Worm (Caenorhabditis elegans) whole organism, L2 larva: ENCODE data around the gene T11F9.21.

ENCODE experiments used
- C34F6.9 ChIP-seq: fragments of 150-350 bp; optimal IDR thresholded peaks from 2 replicates; lab custom pipeline; 2014; ENCODE audit warnings: missing biosample characterization, missing genetic modification characterization
- R02D3.7 ChIP-seq: fragments of 150-350 bp; optimal IDR thresholded peaks from 2 replicates; lab custom pipeline; 2014; ENCODE audit warnings: missing biosample characterization, missing genetic modification characterization
- Y55F3AM.14 ChIP-seq: fragments of 200-800 bp; sonication (Bioruptor generic); optimal IDR thresholded peaks from 2 replicates; lab custom pipeline; 2018; ENCODE audit warnings: mild to moderate bottlenecking, missing genetic modification characterization, missing compliant biosample characterization
- ZK546.5 ChIP-seq: sonication (generic microtip); optimal IDR thresholded peaks from 2 replicates; lab custom pipeline; 2017; ENCODE audit warnings: missing biosample characterization, missing genetic modification characterization
- alr-1 ChIP-seq: fragments of 150-350 bp; optimal IDR thresholded peaks from 2 replicates; lab custom pipeline; 2014; ENCODE audit warnings: missing biosample characterization, missing genetic modification characterization
- aly-2 ChIP-seq: fragments of 150-350 bp; optimal IDR thresholded peaks from 2 replicates; lab custom pipeline; 2014; ENCODE audit warnings: missing biosample characterization, missing genetic modification characterization
- ama-1 ChIP-seq: fragments of 150-350 bp; optimal IDR thresholded peaks from 2 replicates; lab custom pipeline; 2018; ENCODE audit warnings: inconsistent platforms
- blmp-1 ChIP-seq: sonication (generic microtip); optimal IDR thresholded peaks from 2 replicates; lab custom pipeline; 2017; ENCODE audit warnings: missing genetic modification characterization, mild to moderate bottlenecking, missing compliant biosample characterization, antibody characterized with exemption, moderate library complexity; ENCODE audit not compliant: insufficient read depth
- egl-27 ChIP-seq: sonication (generic microtip); optimal IDR thresholded peaks from 3 replicates; lab custom pipeline; 2017; ENCODE audit warnings: missing biosample characterization, missing genetic modification reagents, missing genetic modification characterization
- elt-1 ChIP-seq: fragments of 150-350 bp; optimal IDR thresholded peaks from 2 replicates; lab custom pipeline; 2014; ENCODE audit warnings: missing biosample characterization, missing genetic modification characterization
- elt-3 ChIP-seq: sonication (generic microtip); optimal IDR thresholded peaks from 2 replicates; lab custom pipeline; 2017; ENCODE audit warnings: missing biosample characterization, missing genetic modification characterization
- fos-1 ChIP-seq: fragments of 150-350 bp; optimal IDR thresholded peaks from 2 replicates; lab custom pipeline; 2014; ENCODE audit warnings: missing biosample characterization, missing genetic modification characterization
- gmeb-1 ChIP-seq: fragments of 150-350 bp; optimal IDR thresholded peaks from 2 replicates; lab custom pipeline; 2014; ENCODE audit warnings: missing biosample characterization, missing genetic modification characterization
- lin-11 ChIP-seq: fragments of 150-350 bp; sonication (generic microtip); optimal IDR thresholded peaks from 2 replicates; lab custom pipeline; 2014; ENCODE audit warnings: missing biosample characterization, missing genetic modification characterization, inconsistent platforms, mixed read lengths
- lin-13 ChIP-seq: fragments of 150-350 bp; optimal IDR thresholded peaks from 2 replicates; lab custom pipeline; 2014; ENCODE audit warnings: missing biosample characterization, missing genetic modification reagents, missing genetic modification characterization
- mab-5 ChIP-seq: fragments of 150-350 bp; optimal IDR thresholded peaks from 2 replicates; lab custom pipeline; 2014; ENCODE audit warnings: missing biosample characterization, missing genetic modification characterization
- nhr-10 ChIP-seq: sonication (generic microtip); optimal IDR thresholded peaks from 2 replicates; lab custom pipeline; 2017; ENCODE audit warnings: missing biosample characterization, missing genetic modification characterization
- nhr-11 ChIP-seq: fragments of 150-350 bp; optimal IDR thresholded peaks from 2 replicates; lab custom pipeline; 2014; ENCODE audit warnings: missing biosample characterization, missing genetic modification characterization
- nhr-129 ChIP-seq: fragments of 150-350 bp; optimal IDR thresholded peaks from 2 replicates; lab custom pipeline; 2014; ENCODE audit warnings: missing biosample characterization, missing genetic modification characterization
- nhr-21 ChIP-seq: fragments of 150-350 bp; optimal IDR thresholded peaks from 2 replicates; lab custom pipeline; 2014; ENCODE audit warnings: missing biosample characterization, missing genetic modification characterization
- nhr-23 ChIP-seq: fragments of 150-350 bp; optimal IDR thresholded peaks from 2 replicates; lab custom pipeline; 2014; ENCODE audit warnings: missing biosample characterization, missing genetic modification reagents, missing genetic modification characterization
- nhr-237 ChIP-seq: fragments of 150-350 bp; optimal IDR thresholded peaks from 2 replicates; lab custom pipeline; 2014; ENCODE audit warnings: missing biosample characterization, missing genetic modification characterization
- nhr-25 ChIP-seq: fragments of 150-350 bp; sonication (generic microtip); optimal IDR thresholded peaks from 3 replicates; lab custom pipeline; 2014; ENCODE audit warnings: missing biosample characterization, missing genetic modification characterization
- nhr-6 ChIP-seq: fragments of 150-350 bp; optimal IDR thresholded peaks from 2 replicates; lab custom pipeline; 2014; ENCODE audit warnings: missing biosample characterization, missing genetic modification characterization
- nhr-77 ChIP-seq: fragments of 150-350 bp; optimal IDR thresholded peaks from 2 replicates; lab custom pipeline; 2014; ENCODE audit warnings: missing biosample characterization, missing genetic modification characterization
- peb-1 ChIP-seq: fragments of 150-350 bp; optimal IDR thresholded peaks from 2 replicates; lab custom pipeline; 2014; ENCODE audit warnings: missing biosample characterization, missing genetic modification characterization
- sem-4 ChIP-seq: fragments of 150-350 bp; optimal IDR thresholded peaks from 2 replicates; lab custom pipeline; 2014; ENCODE audit warnings: missing biosample characterization, missing genetic modification reagents, missing genetic modification characterization
- skn-1 ChIP-seq: sonication (generic microtip); optimal IDR thresholded peaks from 2 replicates; lab custom pipeline; 2017; ENCODE audit warnings: missing biosample characterization, missing genetic modification characterization
- sma-3 ChIP-seq: sonication (generic microtip); optimal IDR thresholded peaks from 2 replicates; lab custom pipeline; 2016; ENCODE audit warnings: missing genetic modification reagents, missing genetic modification characterization, missing compliant biosample characterization
- sma-9 ChIP-seq, 2 experiments: fragments of 150-350 bp in 1 of 2; sonication (generic microtip) in 1 of 2; optimal IDR thresholded peaks; 2 replicates each; lab custom pipeline; 2014 to 2016; ENCODE audit warnings: missing genetic modification characterization in 2 of 2, mild to moderate bottlenecking in 1 of 2, missing biosample characterization in 1 of 2, missing compliant biosample characterization in 1 of 2, missing genetic modification reagents in 1 of 2, moderate library complexity in 1 of 2
- unc-39 ChIP-seq: fragments of 150-350 bp; optimal IDR thresholded peaks from 2 replicates; lab custom pipeline; 2014; ENCODE audit warnings: missing biosample characterization, missing genetic modification characterization
- zag-1 ChIP-seq: fragments of 150-350 bp; optimal IDR thresholded peaks from 2 replicates; lab custom pipeline; 2014; ENCODE audit warnings: missing biosample characterization, missing genetic modification characterization

T11F9.21 gene

DNA sequence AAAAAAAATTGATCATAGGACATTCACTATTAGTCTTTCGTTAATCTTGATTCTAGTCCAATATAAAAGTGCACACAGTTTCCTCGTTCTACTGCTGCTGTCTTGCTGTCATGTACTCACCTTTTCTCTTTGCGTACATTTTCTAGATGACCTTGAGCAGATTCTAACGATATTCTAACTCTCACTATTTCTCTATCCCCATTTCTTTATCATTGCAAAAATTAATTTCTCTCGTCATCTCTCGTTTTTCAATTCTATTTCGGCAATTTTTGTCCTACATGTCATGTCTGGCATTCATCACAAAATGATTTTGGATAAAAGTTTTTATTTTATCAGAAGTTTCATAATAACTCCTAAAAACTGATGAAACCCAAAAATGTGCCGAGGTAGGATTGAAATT is 16.2 kb downstream of the T11F9.21 start, which contains the start of gene ttll-5:
ttll-5 (plus strand) TSS at position 288 of the 400 bp plus-strand sequence.
- TF ChIP-seq nhr-77 (tag; lab: Kevin White, UChicago) (no peak), Y55F3AM.14 (no peak), fos-1 (tag; lab: Kevin White, UChicago) (peak; percentile 35), R02D3.7 (no peak), blmp-1 (tag; lab: Kevin White, UChicago) (peak; percentile 70), elt-1 (no peak), skn-1 (tag; lab: Kevin White, UChicago) (no peak), nhr-25 (tag; lab: Kevin White, UChicago) (peak; percentile 66), nhr-6 (tag; lab: Kevin White, UChicago) (no peak), aly-2 (tag; lab: Kevin White, UChicago) (no peak), sma-9 (GFP tag; optimal IDR thresholded peaks at IDR 0.05; lab: Kevin White, UChicago) (peak; percentile 87), sma-9 (tag; optimal IDR thresholded peaks at IDR 0.05; lab: Kevin White, UChicago) (no peak), lin-11 (no peak), sma-3 (GFP tag; lab: Kevin White, UChicago) (peak; percentile 12)

DNA sequence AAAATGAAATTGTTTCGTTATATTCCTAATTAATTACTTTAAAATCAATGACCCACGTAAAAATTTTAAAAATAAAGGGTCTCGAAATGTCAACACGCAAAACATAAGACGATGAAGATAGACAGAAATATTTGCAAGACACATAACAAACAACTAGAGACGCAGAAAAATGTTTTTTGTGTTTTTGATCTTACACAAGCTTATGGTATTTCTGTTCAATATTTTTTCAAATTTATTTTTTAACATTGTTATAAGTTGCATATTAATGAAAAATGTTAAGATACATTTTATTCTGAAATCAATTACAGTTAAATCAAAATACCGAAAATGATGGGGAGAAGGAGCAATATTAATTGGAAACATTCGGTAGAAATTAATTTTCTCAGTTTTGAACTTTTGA is 20.9 kb downstream of the T11F9.21 start, which contains the start of gene C55A6.3:
C55A6.3 (minus strand) TSS at position 101 of the 400 bp plus-strand sequence.
- TF ChIP-seq mab-5 (no peak), nhr-129 (tag; lab: Kevin White, UChicago) (no peak), sem-4 (tag; lab: Kevin White, UChicago) (no peak), nhr-10 (tag; lab: Kevin White, UChicago) (no peak), nhr-21 (tag; lab: Kevin White, UChicago) (no peak), sma-3 (GFP tag; lab: Kevin White, UChicago) (no peak), unc-39 (tag; lab: Kevin White, UChicago) (no peak), zag-1 (tag; lab: Kevin White, UChicago) (no peak)
- TF ChIP-seq, all 48 proteins: peak for 0

DNA sequence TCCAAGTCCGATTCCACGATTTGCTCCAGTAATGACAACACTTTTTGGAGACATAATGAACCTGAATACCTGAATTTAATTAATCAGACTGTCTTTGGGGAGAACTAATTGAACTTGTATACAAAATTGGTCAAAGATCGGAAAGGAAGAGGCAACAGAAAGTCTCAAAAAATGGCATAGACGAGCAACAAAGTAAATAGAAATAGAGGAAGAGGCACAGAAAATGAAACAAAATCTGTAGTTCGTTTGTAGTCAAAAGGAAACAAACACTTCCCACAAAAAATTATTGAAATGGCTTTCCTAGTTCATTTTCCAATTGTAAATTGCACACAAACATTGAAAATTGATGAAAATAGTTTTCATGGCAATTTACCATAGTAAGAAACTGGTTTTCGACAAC is 22.1 kb downstream of the T11F9.21 start, which contains the start of gene C55A6.6:
C55A6.6 (minus strand) TSS at position 61 of the 400 bp plus-strand sequence.
- TF ChIP-seq elt-3 (tag; lab: Kevin White, UChicago), result no peak
- TF ChIP-seq C34F6.9 (tag; lab: Kevin White, UChicago), result no peak
- no peak for TF ChIP-seq sma-3 (GFP tag; lab: Kevin White, UChicago)
- TF ChIP-seq nhr-25 (tag; lab: Kevin White, UChicago), result no peak
- TF ChIP-seq nhr-77 (tag; lab: Kevin White, UChicago), result no peak

DNA sequence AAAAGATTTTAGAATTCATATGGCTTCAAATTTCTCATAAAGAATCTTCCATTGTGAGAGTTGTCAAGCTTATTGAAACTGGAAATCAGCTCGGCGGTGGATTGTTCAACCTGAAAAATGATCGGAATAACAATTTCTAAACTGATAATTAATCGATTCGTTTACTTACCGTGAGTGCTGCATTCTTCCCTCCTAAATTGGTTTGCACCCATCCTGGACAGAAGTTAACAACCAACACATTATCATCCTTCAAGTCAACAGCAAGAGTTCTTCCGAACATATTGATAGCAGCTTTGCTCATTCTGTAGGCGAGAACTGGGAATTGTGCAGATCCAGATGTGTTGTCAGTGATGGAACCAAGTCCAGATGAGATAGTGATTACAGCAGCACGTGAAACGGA is 22.6 kb downstream of the T11F9.21 start:
- TF ChIP-seq C34F6.9 (tag; lab: Kevin White, UChicago), result no peak
- TF ChIP-seq egl-27 (tag; lab: Kevin White, UChicago), result no peak
- TF ChIP-seq nhr-21 (tag; lab: Kevin White, UChicago), result no peak
- no peak for TF ChIP-seq lin-11

DNA sequence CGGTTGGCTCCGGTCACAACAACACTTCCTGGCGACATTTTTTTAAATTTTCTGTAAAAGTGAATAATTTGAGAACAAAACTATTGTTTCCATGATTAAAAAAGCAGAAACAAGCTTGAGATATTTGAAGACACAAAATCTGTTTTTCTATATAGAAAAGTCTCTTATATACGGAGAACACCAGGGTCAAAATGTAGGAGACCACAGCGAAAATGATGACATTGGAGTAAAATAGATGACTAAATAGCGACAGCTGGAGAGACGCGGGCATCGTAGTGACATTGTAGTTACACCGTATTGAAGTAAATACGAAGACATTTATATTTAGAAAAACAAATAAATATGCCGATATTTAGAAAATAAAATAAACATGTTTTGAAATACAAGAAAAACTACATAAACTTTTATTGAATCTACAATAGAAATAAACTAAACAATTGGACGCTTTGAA is 23.6 kb downstream of the T11F9.21 start, which contains the start of gene sdz-8:
sdz-8 (minus strand) TSS at position 51 of the 451 bp plus-strand sequence.
- TF ChIP-seq alr-1 (tag; lab: Kevin White, UChicago) (no peak), lin-11 (no peak), Y55F3AM.14 (no peak), nhr-23 (tag; lab: Kevin White, UChicago) (no peak), ama-1 (lab: Kevin White, UChicago) (no peak), nhr-77 (tag; lab: Kevin White, UChicago) (no peak), ZK546.5 (tag; lab: Kevin White, UChicago) (no peak), skn-1 (tag; lab: Kevin White, UChicago) (no peak), lin-13 (no peak), C34F6.9 (tag; lab: Kevin White, UChicago) (no peak)

- no peak for TF ChIP-seq elt-1
- no peak for TF ChIP-seq R02D3.7
- TF ChIP-seq nhr-237, result no peak
- TF ChIP-seq gmeb-1, result no peak
- TF ChIP-seq nhr-6 (tag; lab: Kevin White, UChicago), result no peak
- TF ChIP-seq sma-9 (GFP tag; optimal IDR thresholded peaks at IDR 0.05; lab: Kevin White, UChicago), result no peak
- no peak for TF ChIP-seq sma-9 (tag; optimal IDR thresholded peaks at IDR 0.05; lab: Kevin White, UChicago)
- no peak for TF ChIP-seq nhr-129 (tag; lab: Kevin White, UChicago)
- TF ChIP-seq peb-1, result no peak
- no peak for TF ChIP-seq fos-1 (tag; lab: Kevin White, UChicago)
- TF ChIP-seq sma-3 (GFP tag; lab: Kevin White, UChicago), result no peak
- no peak for TF ChIP-seq nhr-11
These were observed 25.2 kb downstream of the T11F9.21 start, which contains the start of gene C55A6.4 for ce11 chrV:11517789-11518188. Gene C55A6.4, minus strand, starts transcription at chrV:11517889.
